Worm (Caenorhabditis elegans) whole organism, L2 larva: Measurements from ENCODE around the gene osm-12.

Experiments
- ZK546.5 ChIP-seq: sonication (generic microtip); optimal IDR thresholded peaks from 2 replicates; lab custom pipeline; 2017; ENCODE audit warnings: missing biosample characterization, missing genetic modification characterization
- alr-1 ChIP-seq: fragments of 150-350 bp; optimal IDR thresholded peaks from 2 replicates; lab custom pipeline; 2014; ENCODE audit warnings: missing biosample characterization, missing genetic modification characterization
- nhr-11 ChIP-seq: fragments of 150-350 bp; optimal IDR thresholded peaks from 2 replicates; lab custom pipeline; 2014; ENCODE audit warnings: missing biosample characterization, missing genetic modification characterization
- snpc-4 ChIP-seq: fragments of 150-350 bp; optimal IDR thresholded peaks from 2 replicates; lab custom pipeline; 2014; ENCODE audit warnings: missing biosample characterization, missing genetic modification characterization

DNA sequence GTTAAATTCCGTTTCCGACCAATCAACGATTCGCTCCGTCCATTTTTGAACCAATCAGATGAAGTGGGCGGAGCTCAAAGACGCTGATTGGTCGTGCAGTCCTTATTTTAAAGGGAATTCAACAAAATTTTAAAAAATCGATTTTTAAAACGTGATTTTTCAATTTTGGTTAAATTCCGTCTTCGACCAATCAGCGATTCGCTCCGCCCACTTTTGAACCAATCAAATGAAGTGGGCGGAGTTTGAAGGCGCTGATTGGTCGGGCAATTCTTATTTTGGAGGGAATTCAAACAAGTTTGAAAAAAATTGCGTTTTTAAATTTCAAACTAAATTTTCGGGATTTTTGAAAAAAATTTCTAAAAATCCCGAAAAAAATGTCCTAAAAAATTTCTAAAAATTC lies 48.8 kb downstream of the osm-12 start:
- no peak for TF ChIP-seq nhr-11 (tag; lab: Kevin White, UChicago)
- TF ChIP-seq ZK546.5 (tag; lab: Kevin White, UChicago) = no peak
- TF ChIP-seq snpc-4 = no peak
- no peak for TF ChIP-seq alr-1
